Worm (Caenorhabditis elegans) whole organism, L3 larva: Measurements from ENCODE around the gene F19B2.7.

Experiments used
- R02D3.7 ChIP-seq: fragments of 150-350 bp; optimal IDR thresholded peaks from 2 replicates; lab custom pipeline; 2014; ENCODE audit warnings: missing biosample characterization, missing genetic modification characterization
- ceh-82 ChIP-seq: fragments of 150-350 bp; optimal IDR thresholded peaks from 2 replicates; lab custom pipeline; 2014; ENCODE audit warnings: missing biosample characterization, missing genetic modification characterization
- jun-1 ChIP-seq: fragments of 150-350 bp; optimal IDR thresholded peaks from 2 replicates; lab custom pipeline; 2014; ENCODE audit warnings: missing biosample characterization, missing genetic modification reagents, missing genetic modification characterization
- nhr-11 ChIP-seq: fragments of 150-350 bp; optimal IDR thresholded peaks from 2 replicates; lab custom pipeline; 2014; ENCODE audit warnings: missing biosample characterization, missing genetic modification characterization
- pqm-1 ChIP-seq: fragments of 150-350 bp; optimal IDR thresholded peaks from 2 replicates; lab custom pipeline; 2017; ENCODE audit warnings: missing biosample characterization, missing genetic modification characterization, inconsistent platforms
- skn-1 ChIP-seq: fragments of 150-350 bp; optimal IDR thresholded peaks from 2 replicates; lab custom pipeline; 2014; ENCODE audit warnings: missing biosample characterization, missing genetic modification characterization

- TF ChIP-seq pqm-1 (tag; lab: Kevin White, UChicago) = no peak
- no peak for TF ChIP-seq jun-1
- no peak for TF ChIP-seq ceh-82 (tag; lab: Kevin White, UChicago)
- TF ChIP-seq skn-1 = no peak
- TF ChIP-seq R02D3.7 (tag; lab: Kevin White, UChicago) = no peak
- no peak for TF ChIP-seq nhr-11 (tag; lab: Kevin White, UChicago)
Observed at ce11 chrV:20138407-20139044, 13.0 kb upstream of the F19B2.7 start, which contains the start of gene Y113G7A.14.
